Fruit fly (Drosophila melanogaster): ENCODE data around the gene Hex-t1.

Gene Hex-t1

DNA sequence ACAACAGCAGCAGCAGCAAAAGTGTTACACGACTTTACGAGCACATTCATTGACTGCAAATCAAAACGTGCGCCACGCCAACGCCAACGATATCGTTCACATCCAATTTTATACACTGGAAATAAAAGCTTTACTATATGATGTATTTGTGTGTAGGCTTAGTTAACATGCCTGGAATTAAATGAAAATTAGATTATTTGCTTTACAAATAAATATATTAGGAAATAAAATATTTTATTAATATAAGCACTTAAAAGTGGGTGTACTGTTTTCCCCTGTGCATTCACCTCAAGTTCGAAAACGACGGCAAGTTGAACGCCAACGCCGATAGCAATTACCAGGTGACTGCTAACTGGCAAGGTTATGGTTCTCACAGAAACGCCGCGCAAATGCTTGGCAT, 39.1 kb upstream of the Hex-t1 start (continued):
- TF ChIP-seq cg (GFP tag; optimal IDR thresholded peaks at IDR 0.05) (no peak), bcd (GFP tag; optimal IDR thresholded peaks at IDR 0.05) (peak; percentile 3), gcm (GFP tag; optimal IDR thresholded peaks at IDR 0.05) (no peak), fd96Cb (tag; optimal IDR thresholded peaks at IDR 0.05) (peak; percentile 15), CG7357 (GFP tag; IDR thresholded peaks at IDR 0.05) (0 out of 3 replicates have a peak, but pooled peaks have one; percentile 35), Aef1 (GFP tag; IDR thresholded peaks at IDR 0.05) (no peak), CG34422 (GFP tag; IDR thresholded peaks at IDR 0.05) (0 out of 3 replicates have a peak, but pooled peaks have one; percentile 22), Opbp (GFP tag; IDR thresholded peaks at IDR 0.05; ENCODE audit: partially characterized antibody) (no peak), ci (GFP tag; IDR thresholded peaks at IDR 0.05) (no peak), lmd (GFP tag; IDR thresholded peaks at IDR 0.05) (peak; percentile 55), D (optimal IDR thresholded peaks at IDR 0.05) (no peak), D (GFP tag; optimal IDR thresholded peaks at IDR 0.05) (no peak), CG18619 (GFP tag; optimal IDR thresholded peaks at IDR 0.05) (no peak), crol (GFP tag; IDR thresholded peaks at IDR 0.05) (no peak), mirr (GFP tag; optimal IDR thresholded peaks at IDR 0.05) (no peak), Neu2 (GFP tag; optimal IDR thresholded peaks at IDR 0.05; ENCODE audit: borderline replicate concordance) (no peak), CG11085 (GFP tag; IDR thresholded peaks at IDR 0.05) (no peak), stc (GFP tag; IDR thresholded peaks at IDR 0.05) (peak; percentile 60; the same call in 1 of the 2 replicates), CG13624 (GFP tag; optimal IDR thresholded peaks at IDR 0.05) (no peak), CG14667 (GFP tag; IDR thresholded peaks at IDR 0.05) (peak; percentile 42; the same call in 1 of the 2 replicates), lab (GFP tag; optimal IDR thresholded peaks at IDR 0.05) (peak; percentile 43), insv (GFP tag; optimal IDR thresholded peaks at IDR 0.05) (no peak), pb (GFP tag; optimal IDR thresholded peaks at IDR 0.05) (no peak), CG12744 (GFP tag; optimal IDR thresholded peaks at IDR 0.05) (no peak), ttk (GFP tag; IDR thresholded peaks at IDR 0.05) (peak; percentile 53), cwo (GFP tag; optimal IDR thresholded peaks at IDR 0.05) (peak; percentile 18), CG15479 (GFP tag; optimal IDR thresholded peaks at IDR 0.05) (no peak), CG18262 (tag; optimal IDR thresholded peaks at IDR 0.05) (no peak), CG18476 (GFP tag; optimal IDR thresholded peaks at IDR 0.05) (no peak), CG3281 (GFP tag; optimal IDR thresholded peaks at IDR 0.05) (peak; percentile 0), CG10274 (GFP tag; optimal IDR thresholded peaks at IDR 0.05) (no peak), tgo (GFP tag; IDR thresholded peaks at IDR 0.05) (peak; percentile 50; the same call in 2 of the 3 replicates), sd (tag; optimal IDR thresholded peaks at IDR 0.05) (no peak), H15 (GFP tag; IDR thresholded peaks at IDR 0.05) (0 out of 3 replicates have a peak, but pooled peaks have one; percentile 43), C15 (GFP tag; IDR thresholded peaks at IDR 0.05) (no peak), prd (optimal IDR thresholded peaks at IDR 0.05) (no peak), prd (GFP tag; IDR thresholded peaks at IDR 0.05) (peak; percentile 30; the same call in 1 of the 3 replicates), sima (GFP tag; optimal IDR thresholded peaks at IDR 0.05) (no peak), CG1603 (tag; optimal IDR thresholded peaks at IDR 0.05) (no peak), sens (GFP tag) (no peak), dysf (GFP tag; IDR thresholded peaks at IDR 0.05) (peak; percentile 71; the same call in 2 of the 3 replicates), gem (tag; optimal IDR thresholded peaks at IDR 0.05) (peak; percentile 37)

DNA sequence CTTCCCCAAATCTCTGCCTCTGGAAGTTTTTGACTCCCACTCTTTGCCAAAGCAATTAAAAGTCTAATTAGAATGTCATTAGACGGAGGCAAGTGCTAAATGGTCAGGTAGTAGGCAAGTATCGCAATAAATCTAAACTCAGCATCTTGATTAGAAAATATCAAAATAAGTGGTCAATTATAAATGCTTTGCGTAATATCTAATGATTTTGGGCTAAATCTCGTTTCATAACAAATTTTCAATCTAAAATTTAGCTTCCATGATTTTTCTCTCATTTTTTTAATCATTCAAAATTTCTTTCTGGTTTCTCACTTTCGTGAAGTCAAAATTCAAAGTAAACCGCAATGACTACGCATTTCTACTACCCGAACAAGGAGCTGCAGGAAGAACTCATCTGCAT, 35.1 kb upstream of the Hex-t1 start, which contains the start of gene Ald2:
TSS of gene Ald2 (plus strand) at position 301 of the 400 bp plus-strand sequence.
- no peak for TF ChIP-seq CG11456 (GFP tag; IDR thresholded peaks at IDR 0.05)
- no peak for TF ChIP-seq D19A (tag; optimal IDR thresholded peaks at IDR 0.05)
- no peak for TF ChIP-seq crp (GFP tag; optimal IDR thresholded peaks at IDR 0.05)
- TF ChIP-seq ara (GFP tag; IDR thresholded peaks at IDR 0.05), result no peak
- no peak for TF ChIP-seq CG6813 (GFP tag; optimal IDR thresholded peaks at IDR 0.05)
- no peak for TF ChIP-seq HLH54F (GFP tag; optimal IDR thresholded peaks at IDR 0.05)
- TF ChIP-seq nerfin-1 (tag; optimal IDR thresholded peaks at IDR 0.05), result no peak
- no peak for TF ChIP-seq tup (GFP tag; optimal IDR thresholded peaks at IDR 0.05)

All from whole organism, embryonic.